Fruit fly (Drosophila melanogaster) whole organism, wandering third instar larva: ENCODE data around the gene CG1582.

Experiments
- Abd-B ChIP-seq: fragments of >200 bp; optimal IDR thresholded peaks from 2 replicates; lab custom pipeline; 2017; ENCODE audit warnings: missing biosample characterization, missing genetic modification characterization
- CG32264 ChIP-seq: fragments of 200-800 bp; sonication (Bioruptor generic); optimal IDR thresholded peaks from 2 replicates; lab custom pipeline; 2016; ENCODE audit warnings: missing biosample characterization, missing genetic modification characterization
- CrebA ChIP-seq: fragments of 200-800 bp; sonication (Bioruptor generic); optimal IDR thresholded peaks from 2 replicates; lab custom pipeline; 2016; ENCODE audit warnings: missing biosample characterization, mild to moderate bottlenecking, missing genetic modification characterization, borderline replicate concordance
- Dfd ChIP-seq: fragments of >200 bp; optimal IDR thresholded peaks from 2 replicates; lab custom pipeline; 2017; ENCODE audit warnings: missing biosample characterization, missing genetic modification characterization
- Dif ChIP-seq: fragments of 200-275, 200-300 bp; sonication (Bioruptor generic); optimal IDR thresholded peaks from 2 replicates; lab custom pipeline; 2018; ENCODE audit warnings: missing biosample characterization, missing genetic modification characterization; ENCODE audit not compliant: partially characterized antibody
- GATAd ChIP-seq: sonication (Bioruptor generic); optimal IDR thresholded peaks from 2 replicates; lab custom pipeline; 2016; ENCODE audit warnings: missing biosample characterization, missing genetic modification characterization
- HLH106 ChIP-seq: fragments of 200-800 bp; optimal IDR thresholded peaks from 3 replicates; lab custom pipeline; 2019; ENCODE audit warnings: missing biosample characterization, mild to moderate bottlenecking, missing genetic modification characterization, moderate library complexity
- Hnf4 ChIP-seq: fragments of 200-800 bp; sonication (Bioruptor generic); optimal IDR thresholded peaks from 2 replicates; lab custom pipeline; 2016; ENCODE audit warnings: missing biosample characterization, mild to moderate bottlenecking, missing genetic modification characterization
- Hr78 ChIP-seq: fragments of >200 bp; optimal IDR thresholded peaks from 2 replicates; lab custom pipeline; 2017; ENCODE audit warnings: missing biosample characterization, missing genetic modification characterization
- Hr83 ChIP-seq: fragments of 200-300 bp; sonication (Bioruptor generic); optimal IDR thresholded peaks from 2 replicates; lab custom pipeline; 2016; ENCODE audit warnings: missing biosample characterization, mild to moderate bottlenecking, missing genetic modification characterization, moderate library complexity; ENCODE audit not compliant: poor library complexity, severe bottlenecking
- Jra ChIP-seq: sonication (Bioruptor generic); optimal IDR thresholded peaks from 2 replicates; lab custom pipeline; 2016; ENCODE audit warnings: missing biosample characterization, missing genetic modification characterization
- N ChIP-seq: fragments of >200 bp; optimal IDR thresholded peaks from 2 replicates; lab custom pipeline; 2018; ENCODE audit warnings: missing biosample characterization, missing external identifiers, missing genetic modification characterization
- OdsH ChIP-seq: fragments of 200-800 bp; sonication (Bioruptor generic); optimal IDR thresholded peaks from 2 replicates; lab custom pipeline; 2016; ENCODE audit warnings: missing biosample characterization, mild to moderate bottlenecking, missing genetic modification characterization
- Rel ChIP-seq, 2 experiments: fragments of 200-800 bp; sonication (Bioruptor generic) in 1 of 2; optimal IDR thresholded peaks; 2 replicates in 1 of 2; 3 replicates in 1 of 2; lab custom pipeline; 2016 to 2019; ENCODE audit warnings: mild to moderate bottlenecking in 2 of 2, missing biosample characterization in 2 of 2, missing genetic modification characterization in 2 of 2, moderate library complexity in 1 of 2
- Sp1 ChIP-seq: fragments of 200-800 bp; sonication (Bioruptor generic); optimal IDR thresholded peaks from 3 replicates; lab custom pipeline; 2019; ENCODE audit warnings: missing biosample characterization, mild to moderate bottlenecking, missing genetic modification characterization, moderate library complexity
- Vsx2 ChIP-seq: fragments of 200-300, 225-300 bp; sonication (Bioruptor generic); optimal IDR thresholded peaks from 2 replicates; lab custom pipeline; 2018; ENCODE audit warnings: missing biosample characterization, missing genetic modification characterization; ENCODE audit not compliant: partially characterized antibody
- br ChIP-seq: fragments of 200-800 bp; sonication (Bioruptor generic); optimal IDR thresholded peaks from 2 replicates; lab custom pipeline; 2016; ENCODE audit warnings: missing biosample characterization, missing genetic modification characterization
- brk ChIP-seq: fragments of 200-800 bp; sonication (Bioruptor generic); optimal IDR thresholded peaks from 2 replicates; lab custom pipeline; 2016; ENCODE audit warnings: missing biosample characterization, mild to moderate bottlenecking, missing genetic modification characterization
- dl ChIP-seq, 2 experiments: fragments of 175-275, 200-275 bp in 1 of 2; fragments of 200-275 bp in 1 of 2; sonication (Bioruptor generic); optimal IDR thresholded peaks; lab custom pipeline; 2018; ENCODE audit warnings: mild to moderate bottlenecking in 2 of 2, missing biosample characterization in 2 of 2, missing genetic modification characterization in 2 of 2, moderate library complexity in 2 of 2; ENCODE audit not compliant: partially characterized antibody in 2 of 2, insufficient read depth in 1 of 2
- dmrt93B ChIP-seq: fragments of 200-800 bp; sonication (Bioruptor generic); optimal IDR thresholded peaks from 2 replicates; lab custom pipeline; 2018; ENCODE audit warnings: missing biosample characterization, mild to moderate bottlenecking, missing genetic modification characterization
- ey ChIP-seq: fragments of 200-800 bp; sonication (Bioruptor generic); optimal IDR thresholded peaks from 2 replicates; lab custom pipeline; 2016; ENCODE audit warnings: missing biosample characterization, missing genetic modification characterization
- foxo ChIP-seq, 2 experiments: fragments of 200-800 bp; sonication (Bioruptor generic); optimal IDR thresholded peaks; 2 replicates in 1 of 2; 3 replicates in 1 of 2; lab custom pipeline; 2016 to 2017; ENCODE audit warnings: missing biosample characterization in 2 of 2, missing genetic modification characterization in 2 of 2
- fru ChIP-seq: fragments of 200-800 bp; sonication (Bioruptor generic); optimal IDR thresholded peaks from 3 replicates; lab custom pipeline; 2016; ENCODE audit warnings: missing biosample characterization, mild to moderate bottlenecking, missing genetic modification characterization
- h ChIP-seq: fragments of 200-800 bp; sonication (Bioruptor generic); optimal IDR thresholded peaks from 3 replicates; lab custom pipeline; 2016; ENCODE audit warnings: missing biosample characterization, mild to moderate bottlenecking, missing genetic modification characterization
- jim ChIP-seq: fragments of 175-275, 200-325 bp; sonication (Bioruptor generic); optimal IDR thresholded peaks from 2 replicates; lab custom pipeline; 2016; ENCODE audit warnings: missing biosample characterization, mild to moderate bottlenecking, missing genetic modification characterization
- lola ChIP-seq: fragments of >200 bp; optimal IDR thresholded peaks from 2 replicates; lab custom pipeline; 2017; ENCODE audit warnings: missing biosample characterization, missing genetic modification characterization
- pan ChIP-seq: fragments of >200 bp; optimal IDR thresholded peaks from 2 replicates; lab custom pipeline; 2017
- psq ChIP-seq: fragments of 200-800 bp; sonication (Bioruptor generic); optimal IDR thresholded peaks from 3 replicates; lab custom pipeline; 2017; ENCODE audit warnings: missing biosample characterization, mild to moderate bottlenecking, missing genetic modification characterization, moderate library complexity
- rgr ChIP-seq: fragments of 200-800 bp; sonication (Bioruptor generic); optimal IDR thresholded peaks from 3 replicates; lab custom pipeline; 2016; ENCODE audit warnings: missing biosample characterization, mild to moderate bottlenecking, missing genetic modification characterization
- sage ChIP-seq: fragments of 200-800 bp; sonication (Bioruptor generic); optimal IDR thresholded peaks from 2 replicates; lab custom pipeline; 2016; ENCODE audit warnings: missing biosample characterization, mild to moderate bottlenecking, missing genetic modification characterization
- tai ChIP-seq: sonication (Bioruptor generic); optimal IDR thresholded peaks from 2 replicates; lab custom pipeline; 2016; ENCODE audit warnings: missing biosample characterization, missing genetic modification characterization
- usp ChIP-seq: fragments of >200 bp; optimal IDR thresholded peaks from 2 replicates; lab custom pipeline; 2017; ENCODE audit warnings: missing biosample characterization, missing genetic modification characterization
- woc ChIP-seq: sonication (Bioruptor generic); optimal IDR thresholded peaks from 2 replicates; lab custom pipeline; 2016; ENCODE audit warnings: missing biosample characterization, mild to moderate bottlenecking, missing genetic modification characterization

The CG1582 gene

dm6 chrX:10932300-10932699 is 33.2 kb upstream of the CG1582 start:
- TF ChIP-seq woc (GFP tag; lab: Kevin White, UChicago) (no peak), Sp1 (peak; percentile 21), psq (GFP tag; lab: Kevin White, UChicago) (peak; percentile 55), Vsx2 (GFP tag; lab: Kevin White, UChicago) (no peak), foxo (GFP tag; optimal IDR thresholded peaks at IDR 0.05; lab: Kevin White, UChicago) (no peak), brk (GFP tag; lab: Kevin White, UChicago) (no peak), GATAd (GFP tag; lab: Kevin White, UChicago) (no peak), Hr78 (no peak)

- TF ChIP-seq Dfd (GFP tag; lab: Kevin White, UChicago): no peak
Observed at dm6 chrX:10931250-10931649, 32.1 kb upstream of the CG1582 start.

DNA sequence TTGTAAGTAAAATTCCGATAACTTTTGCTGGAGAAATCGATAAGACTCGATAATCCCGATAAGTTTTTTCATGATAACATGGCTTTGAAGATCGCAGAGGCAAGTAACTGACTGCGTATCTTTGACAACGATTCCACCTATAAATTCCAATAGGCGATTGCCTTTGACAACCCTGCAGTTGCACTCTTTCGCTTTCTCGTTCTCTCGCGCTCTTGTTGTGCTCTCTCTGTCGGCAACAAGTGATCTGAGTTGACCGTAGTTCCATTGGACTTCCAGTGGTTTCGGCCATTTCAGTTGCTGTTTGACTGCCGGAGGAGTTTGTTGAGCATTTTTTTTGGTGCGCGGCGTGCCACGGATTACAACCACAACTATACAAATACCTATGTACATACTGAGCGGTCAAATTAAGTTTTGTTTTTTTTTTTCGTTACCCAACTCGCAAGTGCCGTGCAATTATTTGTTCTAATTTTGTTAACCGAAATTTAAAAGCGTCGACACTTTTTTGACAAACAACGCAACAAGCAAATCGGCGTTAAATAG is 31.5 kb upstream of the CG1582 start, which contains the start of gene Myo10A:
Gene Myo10A (plus strand): TSS at position 288 of the 540 bp plus-strand sequence.
- TF ChIP-seq dl (GFP tag; optimal IDR thresholded peaks at IDR 0.05; lab: Kevin White, UChicago; ENCODE audit: insufficient read depth in 1 of 2, partially characterized antibody in 2 of 2) (peak; percentile 62 to 69), fru (GFP tag; lab: Kevin White, UChicago) (peak; percentile 10), Dif (GFP tag; lab: Kevin White, UChicago) (peak; percentile 64), brk (GFP tag; lab: Kevin White, UChicago) (no peak)

- TF ChIP-seq Hnf4 (GFP tag; lab: Kevin White, UChicago) (no peak), dl (GFP tag; optimal IDR thresholded peaks at IDR 0.05; lab: Kevin White, UChicago; ENCODE audit: insufficient read depth in 1 of 2, partially characterized antibody in 2 of 2) (no peak), ey (no peak), OdsH (GFP tag; lab: Kevin White, UChicago) (no peak), Vsx2 (GFP tag; lab: Kevin White, UChicago) (no peak), dmrt93B (GFP tag; lab: Kevin White, UChicago) (no peak), Sp1 (no peak), psq (GFP tag; lab: Kevin White, UChicago) (no peak), lola (no peak), foxo (GFP tag; optimal IDR thresholded peaks at IDR 0.05; lab: Kevin White, UChicago) (no peak), rgr (GFP tag; lab: Kevin White, UChicago) (no peak), N (no peak), Dif (GFP tag; lab: Kevin White, UChicago) (no peak), brk (GFP tag; lab: Kevin White, UChicago) (no peak), CG32264 (GFP tag; lab: Kevin White, UChicago) (no peak), Dfd (GFP tag; lab: Kevin White, UChicago) (no peak), tai (GFP tag; lab: Kevin White, UChicago) (no peak), sage (GFP tag; lab: Kevin White, UChicago) (no peak), Abd-B (GFP tag; lab: Kevin White, UChicago) (no peak), woc (GFP tag; lab: Kevin White, UChicago) (no peak)
- TF ChIP-seq, all 38 proteins: peak for 0
Observed at dm6 chrX:10929613-10930012, 30.5 kb upstream of the CG1582 start.

dm6 chrX:10927110-10927509 is 28.0 kb upstream of the CG1582 start, which contains the start of gene CG2145:
TSS of gene CG2145 (plus strand) at chrX:10927399.
- TF ChIP-seq CG32264 (GFP tag; lab: Kevin White, UChicago) (peak; percentile 47), Hr83 (GFP tag; lab: Kevin White, UChicago) (peak; percentile 48), Dfd (GFP tag; lab: Kevin White, UChicago) (peak; percentile 67), CrebA (GFP tag; lab: Kevin White, UChicago) (peak; percentile 40), lola (no peak), rgr (GFP tag; lab: Kevin White, UChicago) (peak; percentile 14), Hnf4 (GFP tag; lab: Kevin White, UChicago) (peak; percentile 27), br (GFP tag; lab: Kevin White, UChicago) (peak; percentile 40), Abd-B (GFP tag; lab: Kevin White, UChicago) (no peak), pan (no peak), foxo (GFP tag; optimal IDR thresholded peaks at IDR 0.05; lab: Kevin White, UChicago) (peak; percentile 27 to 63), Jra (peak; percentile 8), HLH106 (tag; lab: Kevin White, UChicago) (peak; percentile 4), Sp1 (peak; percentile 62), jim (GFP tag; lab: Kevin White, UChicago) (no peak), h (GFP tag; lab: Kevin White, UChicago) (peak; percentile 44), fru (GFP tag; lab: Kevin White, UChicago) (peak; percentile 35), woc (GFP tag; lab: Kevin White, UChicago) (peak; percentile 56), brk (GFP tag; lab: Kevin White, UChicago) (peak; percentile 60), sage (GFP tag; lab: Kevin White, UChicago) (peak; percentile 79), OdsH (GFP tag; lab: Kevin White, UChicago) (peak; percentile 34), usp (GFP tag; lab: Kevin White, UChicago) (no peak), Rel (GFP tag; optimal IDR thresholded peaks at IDR 0.05; lab: Kevin White, UChicago) (peak; percentile 41), Rel (tag; optimal IDR thresholded peaks at IDR 0.05; lab: Kevin White, UChicago) (peak; percentile 81)
